Worm (Caenorhabditis elegans) whole organism, L4/young adult: ENCODE measurements around the gene K02A6.1.
"Not testable (repeated sequence)": the region's sequence is repeated elsewhere in the genome, so short reads cannot be mapped to it uniquely, and the experiment has no call there.

ENCODE experiments used
- W03F9.2 ChIP-seq: fragments of 150-350 bp; optimal IDR thresholded peaks from 2 replicates; lab custom pipeline; 2014; ENCODE audit warnings: missing biosample characterization, missing genetic modification characterization
- dao-5 ChIP-seq: sonication (generic microtip); optimal IDR thresholded peaks from 2 replicates; lab custom pipeline; 2016; ENCODE audit warnings: missing genotype, missing genetic modification characterization, moderate library complexity, missing compliant biosample characterization
- him-1 ChIP-seq: sonication (generic microtip); optimal IDR thresholded peaks from 2 replicates; lab custom pipeline; 2016; ENCODE audit warnings: missing genotype, missing genetic modification reagents, missing genetic modification characterization, missing compliant biosample characterization

Gene K02A6.1

DNA sequence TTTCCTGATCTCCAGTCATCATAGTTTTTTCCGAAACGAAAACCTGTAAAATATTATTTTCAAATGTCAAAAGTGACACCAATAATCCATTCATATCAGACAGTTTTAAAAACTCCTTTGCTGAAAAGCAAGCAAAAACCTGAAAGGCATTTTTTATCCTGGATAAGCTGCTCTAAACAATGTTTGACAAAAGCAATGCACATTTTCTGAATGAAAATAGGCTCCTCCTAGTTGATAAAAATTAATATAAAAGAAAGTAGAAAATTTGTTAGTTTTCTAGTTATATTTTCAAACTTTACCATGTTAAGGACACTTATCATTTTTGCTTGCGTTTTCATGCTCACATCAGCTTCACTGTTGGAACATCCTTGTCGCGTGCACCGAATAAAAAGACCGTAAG lies at the start of gene K02A6.1:
Gene K02A6.1, plus strand, starts transcription at position 301 of the 400 bp plus-strand sequence.
- TF ChIP-seq him-1 (no peak), W03F9.2 (tag; lab: Kevin White, UChicago) (no peak), dao-5 (tag; lab: Kevin White, UChicago) (no peak)

DNA sequence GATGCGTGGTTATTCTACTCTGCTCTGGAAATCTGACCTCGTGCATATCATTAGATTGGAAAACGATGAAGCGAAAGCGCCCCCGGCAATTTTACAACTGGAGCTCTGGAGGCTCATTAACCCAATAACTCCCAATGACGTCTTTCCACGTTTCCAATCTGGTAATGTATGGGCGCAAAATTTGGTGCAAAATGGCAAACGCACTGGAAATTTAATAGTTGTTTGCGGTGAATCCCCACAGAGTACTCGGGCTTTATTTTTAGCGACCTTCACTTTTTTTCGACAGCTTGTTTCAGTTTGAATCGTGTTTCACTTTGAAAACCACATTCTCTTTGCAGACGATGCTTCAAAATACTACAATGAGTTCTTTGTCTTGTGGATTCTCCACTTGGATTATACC lies 45.9 kb upstream of the K02A6.1 start, which contains the start of gene C17H11.1:
Gene C17H11.1, plus strand, starts transcription at position 301 of the 400 bp plus-strand sequence.
- TF ChIP-seq W03F9.2 (tag; lab: Kevin White, UChicago) = no peak
- TF ChIP-seq dao-5 (tag; lab: Kevin White, UChicago) = no peak
- no peak for TF ChIP-seq him-1

DNA sequence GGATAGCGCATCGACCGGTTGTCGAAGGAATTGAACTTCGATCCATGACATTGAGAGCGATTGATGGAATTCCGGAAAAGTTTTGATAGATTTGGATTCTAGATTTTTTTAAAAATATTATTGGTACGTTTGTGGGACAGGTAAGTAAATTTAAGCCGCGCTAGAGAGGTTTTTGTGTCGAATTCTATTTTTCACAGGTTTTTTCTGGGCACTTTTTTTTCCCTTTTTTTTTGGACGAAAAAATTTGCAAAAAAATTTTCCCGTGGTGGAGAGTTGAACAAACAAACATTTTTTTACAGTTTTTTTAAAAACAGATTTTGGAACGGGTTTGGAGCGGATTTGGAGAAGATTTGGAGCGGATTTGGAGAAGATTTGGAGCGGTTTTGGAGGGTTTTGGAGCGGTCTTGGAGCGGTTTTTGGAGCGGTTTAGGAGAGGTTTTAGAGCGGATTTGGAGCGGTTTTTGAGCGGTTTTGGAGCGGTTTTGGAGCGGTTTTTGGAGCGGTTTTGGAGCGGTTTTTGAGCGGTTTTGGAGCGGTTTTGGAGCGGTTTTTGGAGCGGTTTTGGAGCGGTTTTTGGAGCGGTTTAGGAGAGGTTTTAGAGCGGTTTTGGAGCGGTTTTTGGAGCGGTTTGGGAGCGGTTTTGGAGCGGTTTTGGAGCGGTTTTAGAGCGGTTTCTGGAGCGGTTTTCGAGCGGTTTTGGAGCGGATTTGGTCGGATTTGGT lies 37.8 kb upstream of the K02A6.1 start, which contains the start of gene C17H11.4:
Gene C17H11.4, minus strand, starts transcription at position 51 of the 722 bp plus-strand sequence.
- not testable (repeated sequence) for TF ChIP-seq W03F9.2 (tag; lab: Kevin White, UChicago); dao-5 (tag; lab: Kevin White, UChicago); him-1

DNA sequence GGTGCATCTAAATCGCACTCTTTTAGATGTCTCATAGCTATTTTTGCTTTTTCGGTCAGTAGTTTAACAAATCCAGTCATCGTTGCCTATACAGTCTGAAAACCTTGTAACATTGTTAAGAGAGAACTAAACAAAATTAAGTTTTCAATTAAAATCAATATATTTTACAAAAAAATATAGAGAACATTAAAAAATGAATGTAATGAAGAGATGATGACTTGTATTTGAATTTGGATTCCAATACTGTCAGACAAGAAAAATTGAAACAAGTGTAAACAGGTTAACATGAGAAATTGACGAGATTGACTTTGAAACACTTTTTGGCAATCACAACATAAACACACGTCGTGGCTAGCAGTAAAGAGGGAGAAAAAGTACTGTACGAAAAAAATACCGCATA lies 34.5 kb upstream of the K02A6.1 start, which contains the start of gene C17H11.5:
Gene C17H11.5, minus strand, starts transcription at position 101 of the 400 bp plus-strand sequence.
- no peak for TF ChIP-seq W03F9.2 (tag; lab: Kevin White, UChicago)
- TF ChIP-seq him-1 = no peak

DNA sequence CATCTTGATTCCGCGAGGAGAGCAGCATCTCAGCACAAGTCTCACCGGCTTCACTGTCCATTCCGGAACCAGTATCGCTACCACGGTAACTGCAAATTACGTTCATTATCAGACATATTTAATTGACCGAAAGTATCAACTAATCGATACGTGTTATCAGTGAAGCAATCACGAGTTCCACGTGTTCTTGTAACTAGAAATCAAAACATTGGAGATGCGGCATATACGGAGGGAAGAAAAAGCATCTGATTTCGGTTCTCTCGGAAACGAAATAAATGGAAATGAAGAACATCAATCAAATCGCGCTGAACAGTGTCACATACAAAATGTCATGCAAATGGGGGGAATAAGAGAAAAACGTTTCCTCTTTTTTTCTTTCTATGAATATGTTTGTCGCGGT lies 26.3 kb upstream of the K02A6.1 start:
- no peak for TF ChIP-seq dao-5 (tag; lab: Kevin White, UChicago)

DNA sequence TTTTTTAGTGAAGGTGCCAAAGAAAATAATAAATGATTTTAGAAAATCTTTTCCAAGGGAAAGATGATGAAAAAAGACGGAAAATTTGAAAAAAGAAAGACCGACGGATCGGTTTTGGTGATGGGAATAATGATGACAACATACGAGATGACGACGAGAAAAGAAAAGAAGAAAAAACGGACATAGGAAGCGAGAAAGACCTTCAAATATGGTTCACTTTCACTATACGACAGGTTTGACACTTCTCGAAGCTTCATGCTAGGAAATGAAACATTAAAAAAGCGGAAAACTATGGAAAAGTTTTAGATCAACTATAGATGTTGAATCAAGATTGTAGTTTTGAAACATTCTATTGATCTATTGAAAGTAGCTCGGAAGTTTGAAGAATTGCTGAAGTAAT lies 19.3 kb upstream of the K02A6.1 start:
- TF ChIP-seq dao-5 (tag; lab: Kevin White, UChicago) (no peak), him-1 (no peak), W03F9.2 (tag; lab: Kevin White, UChicago) (no peak)

DNA sequence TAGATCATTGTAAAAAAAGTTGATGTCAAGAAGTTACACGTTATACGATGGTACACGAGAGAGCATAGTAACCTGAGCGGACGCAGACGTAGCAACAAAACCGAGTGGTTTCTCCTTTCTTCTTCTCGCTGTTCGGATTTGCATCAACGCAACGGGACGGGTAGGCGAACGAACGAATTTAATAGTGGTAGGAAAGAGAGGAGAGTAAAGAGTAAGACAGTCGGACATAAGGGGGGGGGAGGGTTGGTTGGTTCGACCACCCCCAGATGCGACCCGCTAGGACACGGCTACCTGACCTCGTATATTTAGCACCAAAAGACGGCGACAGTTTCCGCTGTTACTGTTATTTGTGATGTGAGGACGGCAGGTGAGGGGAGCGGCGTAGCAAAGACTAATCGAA lies 18.3 kb upstream of the K02A6.1 start:
- TF ChIP-seq dao-5 (tag; lab: Kevin White, UChicago) (no peak), him-1 (no peak), W03F9.2 (tag; lab: Kevin White, UChicago) (no peak)

DNA sequence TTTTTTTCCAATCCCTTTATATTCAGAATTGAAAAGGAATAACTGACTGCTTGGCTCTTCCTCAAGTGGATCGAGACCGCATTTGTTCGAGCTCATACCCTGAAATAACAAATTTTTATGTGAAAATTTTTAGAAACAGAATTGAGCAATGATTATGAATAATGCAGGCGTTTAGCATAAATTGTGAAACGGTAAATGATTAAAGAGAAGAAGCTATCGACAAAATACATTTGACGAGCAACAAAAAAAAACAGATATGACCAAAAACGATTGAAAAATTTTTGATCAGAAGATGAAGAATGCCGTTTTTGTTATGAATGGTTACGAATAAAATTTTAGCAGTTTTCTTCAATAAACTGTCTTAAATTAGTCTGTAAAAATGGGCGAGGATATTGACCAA lies 15.8 kb upstream of the K02A6.1 start, which contains the start of gene C17H11.6:
Gene C17H11.6, minus strand, starts transcription at position 101 of the 400 bp plus-strand sequence.
- TF ChIP-seq dao-5 (tag; lab: Kevin White, UChicago) (no peak), him-1 (no peak), W03F9.2 (tag; lab: Kevin White, UChicago) (no peak)

ce11 chrX:8204475-8204874 lies 15.1 kb upstream of the K02A6.1 start:
- TF ChIP-seq dao-5 (tag; lab: Kevin White, UChicago) (no peak), him-1 (no peak), W03F9.2 (tag; lab: Kevin White, UChicago) (no peak)

- TF ChIP-seq him-1 (no peak), W03F9.2 (tag; lab: Kevin White, UChicago) (no peak), dao-5 (tag; lab: Kevin White, UChicago) (no peak)
Measured at ce11 chrX:8205919-8206318, 13.6 kb upstream of the K02A6.1 start.

DNA sequence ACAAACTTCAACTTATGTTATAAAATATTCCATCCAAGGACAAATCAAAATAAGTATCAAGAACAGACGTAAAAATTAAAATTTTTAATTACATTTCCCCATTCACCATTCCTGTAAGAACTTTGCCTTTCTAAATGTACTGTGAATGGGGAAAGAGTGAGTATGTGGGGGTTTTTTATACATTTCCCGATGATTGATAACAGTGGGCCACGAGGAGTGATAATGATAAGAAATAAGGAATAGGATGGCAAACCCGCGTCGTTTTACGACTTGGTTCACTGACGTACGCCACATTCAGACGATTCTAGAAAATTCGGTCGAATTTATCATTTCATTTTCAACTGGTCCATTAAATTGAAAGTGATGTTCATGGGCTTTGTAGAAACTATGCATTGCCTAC lies 8.5 kb upstream of the K02A6.1 start, which contains the start of gene cdd-1:
Gene cdd-1, minus strand, starts transcription at position 151 of the 400 bp plus-strand sequence.
- TF ChIP-seq dao-5 (tag; lab: Kevin White, UChicago) = no peak
- no peak for TF ChIP-seq him-1
- no peak for TF ChIP-seq W03F9.2 (tag; lab: Kevin White, UChicago)

ce11 chrX:8214424-8215115 lies 5.0 kb upstream of the K02A6.1 start, which contains the start of gene C47D2.1:
TSS of gene C47D2.1 (plus strand) at chrX:8215065.
- no peak for TF ChIP-seq W03F9.2 (tag; lab: Kevin White, UChicago)
- no peak for TF ChIP-seq dao-5 (tag; lab: Kevin White, UChicago)
- TF ChIP-seq him-1 = no peak

DNA sequence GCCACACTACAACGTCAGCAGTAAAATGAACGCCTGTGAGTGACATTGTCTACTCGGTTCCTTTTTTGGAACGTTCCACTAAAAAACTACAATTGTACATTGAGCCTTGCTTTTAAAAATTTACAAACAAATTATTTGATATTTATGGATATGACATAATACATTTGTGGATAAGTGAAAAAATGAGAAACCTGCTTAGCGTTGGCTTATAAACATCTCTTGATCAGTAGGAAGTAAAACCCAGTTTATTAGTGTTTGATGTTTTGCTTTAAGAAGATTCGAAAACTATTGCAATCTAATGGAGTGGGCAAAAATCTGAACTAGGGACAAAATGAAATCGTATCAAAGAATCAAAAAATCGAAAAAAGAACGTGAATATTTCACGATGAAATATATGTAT lies 2.6 kb upstream of the K02A6.1 start:
- no peak for TF ChIP-seq dao-5 (tag; lab: Kevin White, UChicago)
- no peak for TF ChIP-seq him-1
- no peak for TF ChIP-seq W03F9.2 (tag; lab: Kevin White, UChicago)

DNA sequence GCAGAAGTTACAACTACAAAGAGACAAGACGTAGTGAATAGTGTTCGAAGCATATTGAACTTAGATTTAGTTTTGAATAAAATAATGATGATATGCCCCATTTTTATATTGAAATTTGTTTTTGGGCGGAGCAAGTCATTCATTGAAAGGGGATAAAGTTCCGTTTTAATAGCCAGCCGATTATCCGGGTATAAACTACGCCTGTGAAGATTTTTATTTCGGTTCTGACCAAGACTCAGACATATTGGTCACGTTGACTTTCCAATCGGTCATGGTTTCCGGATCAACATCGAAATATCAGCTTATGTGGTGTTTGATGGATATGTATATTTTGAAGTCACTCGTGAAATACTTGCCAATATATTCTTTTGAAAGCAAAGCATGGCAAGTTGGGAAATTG lies 875 bp upstream of the K02A6.1 start, which contains the start of gene K02A6.4:
Gene K02A6.4, minus strand, starts transcription at position 101 of the 400 bp plus-strand sequence.
- TF ChIP-seq dao-5 (tag; lab: Kevin White, UChicago) = no peak
- no peak for TF ChIP-seq him-1
- no peak for TF ChIP-seq W03F9.2 (tag; lab: Kevin White, UChicago)
